Fruit fly (Drosophila melanogaster) whole organism, embryonic: Measurements from ENCODE around the gene CG7101.

ENCODE experiments used
- Aef1 ChIP-seq: fragments of 200-800 bp; sonication (Bioruptor generic); IDR thresholded peaks from 3 replicates; pipeline ENCODE4 v1.3.6; 2022; ENCODE audit warnings: missing biosample characterization, missing genetic modification characterization
- B-H1 ChIP-seq: fragments of 200-800 bp; sonication (Bioruptor generic); IDR thresholded peaks from 3 replicates; pipeline ENCODE4 v1.3.6; 2022; ENCODE audit warnings: missing biosample characterization, missing genetic modification characterization
- B-H2 ChIP-seq: fragments of 200-800 bp; sonication (Bioruptor generic); optimal IDR thresholded peaks from 2 replicates; lab custom pipeline; 2018; ENCODE audit warnings: missing biosample characterization, mild to moderate bottlenecking, missing genetic modification characterization
- Bgb ChIP-seq: fragments of 200-800 bp; sonication (Bioruptor generic); IDR thresholded peaks from 2 replicates; pipeline ENCODE4 v1.3.6; 2022; ENCODE audit warnings: missing biosample characterization, missing genetic modification characterization; ENCODE audit not compliant: partially characterized antibody
- CG10321 ChIP-seq: fragments of 200-800 bp; sonication (Bioruptor generic); IDR thresholded peaks from 2 replicates; pipeline ENCODE4 v1.3.6; 2022; ENCODE audit warnings: missing biosample characterization, missing genetic modification characterization
- CG10543 ChIP-seq: fragments of 200-800 bp; sonication (Bioruptor generic); optimal IDR thresholded peaks from 3 replicates; lab custom pipeline; 2017; ENCODE audit warnings: missing biosample characterization, mild to moderate bottlenecking, missing genetic modification characterization, moderate library complexity
- CG11085 ChIP-seq: fragments of 200-800 bp; sonication (Bioruptor generic); IDR thresholded peaks from 2 replicates; pipeline ENCODE4 v1.3.6; 2022; ENCODE audit warnings: missing biosample characterization, missing genetic modification characterization
- CG1233 ChIP-seq: fragments of 200-800 bp; sonication (Bioruptor generic); optimal IDR thresholded peaks from 4 replicates; lab custom pipeline; 2018; ENCODE audit warnings: missing biosample characterization, mild to moderate bottlenecking, missing genetic modification characterization
- CG13775 ChIP-seq: fragments of 200-800 bp; sonication (Bioruptor generic); optimal IDR thresholded peaks from 3 replicates; lab custom pipeline; 2017; ENCODE audit warnings: missing biosample characterization, mild to moderate bottlenecking, missing genetic modification characterization
- CG14710 ChIP-seq: fragments of 200-800 bp; sonication (Bioruptor generic); optimal IDR thresholded peaks from 3 replicates; lab custom pipeline; 2019; ENCODE audit warnings: missing biosample characterization, mild to moderate bottlenecking, missing genetic modification characterization, moderate library complexity
- CG15514 ChIP-seq: fragments of 200-800 bp; sonication (Bioruptor generic); optimal IDR thresholded peaks from 3 replicates; lab custom pipeline; 2017; ENCODE audit warnings: missing biosample characterization, missing genetic modification characterization, mild to moderate bottlenecking, moderate library complexity, missing genetic modification reagents
- CG31441 ChIP-seq: fragments of 200-800 bp; sonication (Bioruptor generic); IDR thresholded peaks from 2 replicates; pipeline ENCODE4 v1.3.6; 2022; ENCODE audit warnings: missing biosample characterization, missing genetic modification characterization
- CG34376 ChIP-seq: fragments of 200-800 bp; sonication (Bioruptor generic); optimal IDR thresholded peaks from 2 replicates; lab custom pipeline; 2018; ENCODE audit warnings: missing biosample characterization, mild to moderate bottlenecking, missing genetic modification characterization
- CG4617 ChIP-seq: fragments of 200-800 bp; sonication (Bioruptor generic); optimal IDR thresholded peaks from 3 replicates; lab custom pipeline; 2016; ENCODE audit warnings: missing biosample characterization, missing genetic modification characterization, borderline replicate concordance
- CG4707 ChIP-seq: fragments of 200-800 bp; sonication (Bioruptor generic); optimal IDR thresholded peaks from 2 replicates; lab custom pipeline; 2018; ENCODE audit warnings: missing biosample characterization, mild to moderate bottlenecking, missing genetic modification characterization, moderate library complexity
- Deaf1 ChIP-seq: fragments of 200-800 bp; optimal IDR thresholded peaks from 3 replicates; lab custom pipeline; 2019; ENCODE audit warnings: missing biosample characterization, mild to moderate bottlenecking, missing genetic modification characterization, moderate library complexity
- Dref ChIP-seq: fragments of 200-800 bp; sonication (Bioruptor generic); IDR thresholded peaks from 2 replicates; pipeline ENCODE4 v1.3.6; 2022; ENCODE audit warnings: missing biosample characterization, missing genetic modification characterization
- ERR ChIP-seq: fragments of 200-800 bp; sonication (Bioruptor generic); optimal IDR thresholded peaks from 2 replicates; lab custom pipeline; 2016; ENCODE audit warnings: missing biosample characterization, missing genetic modification characterization
- Ets65A ChIP-seq: fragments of 200-800 bp; sonication (Bioruptor generic); peaks from one replicate; lab custom pipeline; 2016; ENCODE audit warnings: missing biosample characterization, missing genetic modification characterization
- Hr39 ChIP-seq: fragments of >200 bp; optimal IDR thresholded peaks from 2 replicates; lab custom pipeline; 2017
- Hr78 ChIP-seq, 2 experiments: fragments of 200-800 bp in 1 of 2; fragments of >200 bp in 1 of 2; sonication (Bioruptor generic) in 1 of 2; optimal IDR thresholded peaks; 2 replicates each; lab custom pipeline; 2017 to 2019; ENCODE audit warnings: missing biosample characterization in 2 of 2, missing genetic modification characterization in 2 of 2, mild to moderate bottlenecking in 1 of 2, moderate library complexity in 1 of 2
- Kr ChIP-seq: fragments of 200-800 bp; sonication (Bioruptor generic); optimal IDR thresholded peaks from 2 replicates; lab custom pipeline; 2017; ENCODE audit warnings: missing biosample characterization, mild to moderate bottlenecking, missing genetic modification characterization
- Med ChIP-seq: fragments of 200-800 bp; sonication (Bioruptor generic); peaks from one replicate; lab custom pipeline; 2016; ENCODE audit warnings: missing biosample characterization, missing genetic modification characterization, mild to moderate bottlenecking, inconsistent platforms, moderate library complexity
- Nf-YC ChIP-seq: fragments of 200-800 bp; optimal IDR thresholded peaks from 3 replicates; lab custom pipeline; 2019; ENCODE audit warnings: missing biosample characterization, mild to moderate bottlenecking, missing genetic modification characterization, moderate library complexity
- Pdp1 ChIP-seq, 2 experiments: fragments of 200-800 bp; sonication (Bioruptor generic); optimal IDR thresholded peaks; 3 replicates each; lab custom pipeline; 2016; ENCODE audit warnings: missing biosample characterization in 2 of 2, missing genetic modification characterization in 2 of 2, mild to moderate bottlenecking in 1 of 2, moderate library complexity in 1 of 2
- Sox100B ChIP-seq: fragments of 200-800 bp; sonication (Bioruptor generic); optimal IDR thresholded peaks from 3 replicates; lab custom pipeline; 2018; ENCODE audit warnings: missing biosample characterization, mild to moderate bottlenecking, missing genetic modification characterization
- Xbp1 ChIP-seq: fragments of 200-800 bp; sonication (Bioruptor generic); optimal IDR thresholded peaks from 3 replicates; lab custom pipeline; 2016; ENCODE audit warnings: missing biosample characterization, mild to moderate bottlenecking, missing genetic modification characterization
- abd-A ChIP-seq: fragments of 200-800 bp; sonication (Bioruptor generic); optimal IDR thresholded peaks from 3 replicates; lab custom pipeline; 2019; ENCODE audit warnings: missing biosample characterization, mild to moderate bottlenecking, missing genetic modification characterization, moderate library complexity
- amos ChIP-seq: fragments of 200-800 bp; sonication (Bioruptor generic); IDR thresholded peaks from 2 replicates; pipeline ENCODE4 v1.3.6; 2022; ENCODE audit warnings: missing biosample characterization, missing genetic modification characterization; ENCODE audit not compliant: partially characterized antibody
- bbx ChIP-seq: fragments of 200-800 bp; sonication (Bioruptor generic); IDR thresholded peaks from 2 replicates; pipeline ENCODE4 v1.3.6; 2022; ENCODE audit warnings: missing biosample characterization, missing genetic modification characterization; ENCODE audit not compliant: partially characterized antibody
- btn ChIP-seq: fragments of 200-800 bp; sonication (Bioruptor generic); optimal IDR thresholded peaks from 2 replicates; lab custom pipeline; 2016; ENCODE audit warnings: missing biosample characterization, missing genetic modification characterization
- chinmo ChIP-seq: fragments of 200-800 bp; sonication (Bioruptor generic); IDR thresholded peaks from 4 replicates; pipeline ENCODE4 v1.3.6; 2022; ENCODE audit warnings: missing biosample characterization, missing genetic modification characterization; ENCODE audit not compliant: partially characterized antibody
- crol ChIP-seq: fragments of 200-800 bp; sonication (Bioruptor generic); IDR thresholded peaks from 2 replicates; pipeline ENCODE4 v1.3.6; 2022; ENCODE audit warnings: missing biosample characterization, missing genetic modification characterization
- da ChIP-seq: fragments of 200-800 bp; sonication (Bioruptor generic); optimal IDR thresholded peaks from 2 replicates; lab custom pipeline; 2016; ENCODE audit warnings: missing biosample characterization, missing genetic modification characterization
- esg ChIP-seq: fragments of 200-800 bp; sonication (Bioruptor generic); conservative IDR thresholded peaks from 2 replicates; pipeline ENCODE4 v1.3.6; 2022; ENCODE audit warnings: missing biosample characterization, missing genetic modification characterization
- exex ChIP-seq: fragments of 200-800 bp; sonication (Bioruptor generic); optimal IDR thresholded peaks from 4 replicates; lab custom pipeline; 2018; ENCODE audit warnings: missing biosample characterization, mild to moderate bottlenecking, missing genetic modification characterization, moderate library complexity
- ftz-f1 ChIP-seq: fragments of 200-800 bp; sonication (Bioruptor generic); optimal IDR thresholded peaks from 2 replicates; lab custom pipeline; 2016; ENCODE audit warnings: missing biosample characterization, missing genetic modification characterization
- grn ChIP-seq: fragments of 200-800 bp; sonication (Bioruptor generic); optimal IDR thresholded peaks from 3 replicates; lab custom pipeline; 2017; ENCODE audit warnings: missing biosample characterization, missing genetic modification characterization
- ham ChIP-seq: fragments of 200-800 bp; sonication (Bioruptor generic); IDR thresholded peaks from 2 replicates; pipeline ENCODE4 v1.3.6; 2022; ENCODE audit warnings: missing biosample characterization, missing genetic modification characterization
- hbn ChIP-seq: fragments of 200-800 bp; sonication (Bioruptor generic); IDR thresholded peaks from 2 replicates; pipeline ENCODE4 v1.3.6; 2022; ENCODE audit warnings: missing biosample characterization, missing genetic modification characterization; ENCODE audit not compliant: partially characterized antibody
- kah ChIP-seq: fragments of 200-800 bp; sonication (Bioruptor generic); optimal IDR thresholded peaks from 2 replicates; lab custom pipeline; 2018; ENCODE audit warnings: missing biosample characterization, mild to moderate bottlenecking, missing genetic modification characterization
- lola ChIP-seq, 3 experiments: fragments of >200 bp in 2 of 3; fragments of 200-800 bp in 1 of 3; sonication (Bioruptor generic) in 1 of 3; optimal IDR thresholded peaks; 2 replicates each; lab custom pipeline; 2017 to 2019; ENCODE audit warnings: missing biosample characterization in 3 of 3, missing genetic modification characterization in 3 of 3, mild to moderate bottlenecking in 1 of 3, moderate library complexity in 1 of 3
- mld ChIP-seq: fragments of 200-800 bp; sonication (Bioruptor generic); IDR thresholded peaks from 3 replicates; pipeline ENCODE4 v1.3.6; 2022; ENCODE audit warnings: missing biosample characterization, missing genetic modification characterization; ENCODE audit not compliant: partially characterized antibody
- nmo ChIP-seq: fragments of 200-800 bp; sonication (Bioruptor generic); optimal IDR thresholded peaks from 2 replicates; lab custom pipeline; 2018; ENCODE audit warnings: missing biosample characterization, mild to moderate bottlenecking, missing genetic modification characterization, moderate library complexity
- nom ChIP-seq: fragments of 200-800 bp; sonication (Bioruptor generic); optimal IDR thresholded peaks from 2 replicates; lab custom pipeline; 2017; ENCODE audit warnings: missing biosample characterization, missing genetic modification characterization, mild to moderate bottlenecking, moderate library complexity, missing genetic modification reagents
- org-1 ChIP-seq: fragments of 200-800 bp; sonication (Bioruptor generic); optimal IDR thresholded peaks from 2 replicates; lab custom pipeline; 2017; ENCODE audit warnings: missing biosample characterization, missing genetic modification characterization
- scrt ChIP-seq: fragments of 200-800 bp; sonication (Bioruptor generic); optimal IDR thresholded peaks from 2 replicates; lab custom pipeline; 2018; ENCODE audit warnings: missing biosample characterization, mild to moderate bottlenecking, missing genetic modification characterization, moderate library complexity
- sug ChIP-seq: fragments of 200-800 bp; optimal IDR thresholded peaks from 2 replicates; lab custom pipeline; 2019; ENCODE audit warnings: missing biosample characterization, mild to moderate bottlenecking, missing genetic modification characterization, moderate library complexity
- tgo ChIP-seq: fragments of 200-800 bp; sonication (Bioruptor generic); IDR thresholded peaks from 3 replicates; pipeline ENCODE4 v1.3.6; 2022; ENCODE audit warnings: missing biosample characterization, missing genetic modification characterization
- zen2 ChIP-seq: fragments of 200-800 bp; sonication (Bioruptor generic); IDR thresholded peaks from 3 replicates; pipeline ENCODE4 v1.3.6; 2022; ENCODE audit warnings: missing biosample characterization, missing genetic modification characterization; ENCODE audit not compliant: partially characterized antibody

The CG7101 gene

DNA sequence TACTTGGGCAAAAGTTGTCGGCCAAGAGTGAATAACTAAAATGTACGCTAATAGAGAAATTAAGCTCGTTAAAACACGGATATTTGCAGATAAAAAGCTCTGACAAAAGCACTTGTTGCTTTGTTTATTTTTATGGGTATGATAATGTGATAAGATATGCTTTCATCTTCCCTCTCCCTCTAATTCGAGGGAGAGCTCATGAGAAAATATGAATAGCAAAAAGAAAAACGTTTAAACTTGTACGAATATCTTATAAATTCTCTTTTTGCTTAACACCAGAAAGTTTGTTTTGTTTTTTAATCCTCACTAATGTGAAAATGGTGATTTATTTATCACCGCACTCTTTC lies 18.6 kb downstream of the CG7101 start:
- TF ChIP-seq chinmo (GFP tag; lab: Robert Waterston, UW), result 0 out of 4 replicates have a peak, but pooled peaks have one; percentile 12
- TF ChIP-seq abd-A (tag; lab: Kevin White, UChicago), result peak; percentile 83
- peak; percentile 43; the same call in 1 of the 2 replicates for TF ChIP-seq amos (GFP tag; lab: Robert Waterston, UW)
- TF ChIP-seq nmo (GFP tag; lab: Kevin White, UChicago), result no peak
- TF ChIP-seq Aef1 (GFP tag; lab: Robert Waterston, UW), result no peak
- TF ChIP-seq CG13775, result no peak
- TF ChIP-seq CG4707 (GFP tag; lab: Kevin White, UChicago), result no peak
- no peak for TF ChIP-seq btn (GFP tag; lab: Kevin White, UChicago)
- TF ChIP-seq hbn, result no peak
- TF ChIP-seq CG34376, result no peak
- peak; percentile 7 for TF ChIP-seq grn (GFP tag; lab: Kevin White, UChicago)
- TF ChIP-seq CG1233 (GFP tag; lab: Kevin White, UChicago), result no peak
- no peak for TF ChIP-seq zen2
- no peak for TF ChIP-seq CG4617 (GFP tag; lab: Kevin White, UChicago)
- peak; percentile 18; the same call in 1 of the 2 replicates for TF ChIP-seq bbx (GFP tag; lab: Robert Waterston, UW)
- TF ChIP-seq da, result no peak
- peak; percentile 26; the same call in 1 of the 2 replicates for TF ChIP-seq Bgb
- no peak for TF ChIP-seq Kr
- TF ChIP-seq scrt, result peak; percentile 69
- TF ChIP-seq exex, result peak; percentile 50
- TF ChIP-seq Dref (GFP tag; lab: Robert Waterston, UW), result peak; percentile 57; the same call in 1 of the 2 replicates
- peak; percentile 58 for TF ChIP-seq kah
- TF ChIP-seq CG10321 (GFP tag; lab: Robert Waterston, UW), result no peak
- TF ChIP-seq tgo (GFP tag; lab: Robert Waterston, UW), result no peak
- TF ChIP-seq Xbp1 (GFP tag; lab: Kevin White, UChicago), result no peak
- no peak for TF ChIP-seq Hr39 (lab: Kevin White, UChicago)
- no peak for TF ChIP-seq lola (GFP tag; optimal IDR thresholded peaks at IDR 0.05; lab: Kevin White, UChicago)
- TF ChIP-seq Ets65A, result no peak
- TF ChIP-seq esg (GFP tag; lab: Robert Waterston, UW), result no peak
- TF ChIP-seq, all 482 proteins: peak for 10

DNA sequence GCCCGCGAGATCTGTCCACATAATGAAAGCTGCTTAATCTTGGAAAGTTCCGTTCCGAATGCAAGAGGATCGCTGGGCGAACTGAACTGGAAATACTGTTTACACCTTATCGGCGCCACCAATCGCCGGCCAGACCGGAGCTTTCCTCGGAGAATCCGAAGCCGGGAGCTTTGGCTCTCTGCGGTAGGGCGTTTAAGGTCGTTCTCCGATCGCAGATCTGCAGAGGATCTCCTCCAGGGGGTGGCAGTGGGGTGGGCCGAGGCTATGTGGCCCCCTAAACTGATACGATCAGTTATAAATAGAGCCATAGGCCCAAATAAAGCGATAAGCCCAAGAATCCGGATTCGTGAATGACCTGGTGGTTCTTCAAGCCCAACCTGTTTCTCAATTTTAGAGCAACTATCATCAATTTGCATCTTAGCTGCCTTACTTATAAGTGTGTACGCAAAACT lies 27.0 kb downstream of the CG7101 start, which contains the start of gene CG7322:
TSS of gene CG7322 (minus strand) at position 402 of the 452 bp plus-strand sequence.
- TF ChIP-seq bbx (GFP tag; lab: Robert Waterston, UW) (0 out of 2 replicates have a peak, but pooled peaks have one; percentile 17), Hr78 (GFP tag; optimal IDR thresholded peaks at IDR 0.05; lab: Kevin White, UChicago) (peak in 1 of 2 experiments; percentile 81), ERR (GFP tag; lab: Kevin White, UChicago) (peak; percentile 90), ham (GFP tag; lab: Robert Waterston, UW) (no peak), CG11085 (GFP tag; lab: Robert Waterston, UW) (no peak), Deaf1 (peak; percentile 53), mld (no peak), CG10543 (GFP tag; lab: Kevin White, UChicago) (peak; percentile 15), CG31441 (GFP tag; lab: Robert Waterston, UW) (no peak), B-H1 (GFP tag; lab: Robert Waterston, UW) (no peak), Ets65A (peak; percentile 12), CG34376 (peak; percentile 96), crol (GFP tag; lab: Robert Waterston, UW) (peak; percentile 75), nom (GFP tag; lab: Kevin White, UChicago) (peak; percentile 32), Med (GFP tag; lab: Kevin White, UChicago) (peak; percentile 69), ftz-f1 (peak; percentile 85), CG14710 (tag; lab: Kevin White, UChicago) (no peak), Pdp1 (GFP tag; optimal IDR thresholded peaks at IDR 0.05; lab: Kevin White, UChicago) (peak in 1 of 2 experiments; percentile 3), org-1 (GFP tag; lab: Kevin White, UChicago) (no peak), CG15514 (GFP tag; lab: Kevin White, UChicago) (peak; percentile 10), B-H2 (GFP tag; lab: Kevin White, UChicago) (peak; percentile 8), sug (peak; percentile 98), Nf-YC (peak; percentile 82), Sox100B (GFP tag; lab: Kevin White, UChicago) (no peak)
